Fruit fly (Drosophila melanogaster) whole organism, embryonic: ENCODE measurements around the gene Sgs5.

Experiments
- Asciz ChIP-seq: fragments of 200-800 bp; sonication (Bioruptor generic); optimal IDR thresholded peaks from 2 replicates; lab custom pipeline; 2017; ENCODE audit warnings: missing biosample characterization, mild to moderate bottlenecking, missing genetic modification characterization, missing genetic modification reagents
- CG11085 ChIP-seq: fragments of 200-800 bp; sonication (Bioruptor generic); IDR thresholded peaks from 2 replicates; pipeline ENCODE4 v1.3.6; 2022; ENCODE audit warnings: missing biosample characterization, missing genetic modification characterization
- CG11723 ChIP-seq: fragments of 200-800 bp; sonication (Bioruptor generic); optimal IDR thresholded peaks from 2 replicates; lab custom pipeline; 2017; ENCODE audit warnings: missing biosample characterization, mild to moderate bottlenecking, missing genetic modification characterization
- CG1233 ChIP-seq: fragments of 200-800 bp; sonication (Bioruptor generic); optimal IDR thresholded peaks from 4 replicates; lab custom pipeline; 2018; ENCODE audit warnings: missing biosample characterization, mild to moderate bottlenecking, missing genetic modification characterization
- CG12942 ChIP-seq: fragments of 200-800 bp; sonication (Bioruptor generic); optimal IDR thresholded peaks from 3 replicates; lab custom pipeline; 2016; ENCODE audit warnings: missing biosample characterization, missing genetic modification characterization
- CG13123 ChIP-seq: fragments of 200-800 bp; sonication (Bioruptor generic); optimal IDR thresholded peaks from 2 replicates; lab custom pipeline; 2016; ENCODE audit warnings: missing biosample characterization, missing genetic modification characterization
- CG16863 ChIP-seq: fragments of 200-800 bp; sonication (Bioruptor generic); optimal IDR thresholded peaks from 3 replicates; lab custom pipeline; 2016; ENCODE audit warnings: missing biosample characterization, missing genetic modification characterization
- CG17912 ChIP-seq: fragments of 200-800 bp; sonication (Bioruptor generic); optimal IDR thresholded peaks from 2 replicates; lab custom pipeline; 2018; ENCODE audit warnings: missing biosample characterization, mild to moderate bottlenecking, missing genetic modification characterization
- CG18476 ChIP-seq: fragments of 200-800 bp; sonication (Bioruptor generic); optimal IDR thresholded peaks from 2 replicates; lab custom pipeline; 2016; ENCODE audit warnings: missing biosample characterization, mild to moderate bottlenecking, missing genetic modification characterization
- CG3281 ChIP-seq: fragments of 200-800 bp; sonication (Bioruptor generic); optimal IDR thresholded peaks from 3 replicates; lab custom pipeline; 2017; ENCODE audit warnings: missing biosample characterization, mild to moderate bottlenecking, missing genetic modification characterization
- CG4282 ChIP-seq: fragments of 200-800 bp; sonication (Bioruptor generic); optimal IDR thresholded peaks from 2 replicates; lab custom pipeline; 2016; ENCODE audit warnings: missing biosample characterization, missing genetic modification characterization
- CG4404 ChIP-seq: fragments of 200-800 bp; sonication (Bioruptor generic); IDR thresholded peaks from 2 replicates; pipeline ENCODE4 v1.3.6; 2022; ENCODE audit warnings: missing biosample characterization, missing genetic modification characterization
- CG5180 ChIP-seq: fragments of 200-800 bp; sonication (Bioruptor generic); optimal IDR thresholded peaks from 3 replicates; lab custom pipeline; 2017; ENCODE audit warnings: missing biosample characterization, missing genetic modification characterization, mild to moderate bottlenecking, moderate library complexity, missing genetic modification reagents
- CG6254 ChIP-seq: fragments of 200-800 bp; sonication (Bioruptor generic); optimal IDR thresholded peaks from 3 replicates; lab custom pipeline; 2017; ENCODE audit warnings: mild to moderate bottlenecking, missing biosample characterization, missing genetic modification reagents, missing genetic modification characterization
- CG6683 ChIP-seq: fragments of 200-800 bp; sonication (Bioruptor generic); optimal IDR thresholded peaks from 2 replicates; lab custom pipeline; 2017; ENCODE audit warnings: missing biosample characterization, mild to moderate bottlenecking, missing genetic modification characterization, missing genetic modification reagents
- CG6689 ChIP-seq: fragments of 200-800 bp; sonication (Bioruptor generic); IDR thresholded peaks from 2 replicates; pipeline ENCODE4 v1.3.6; 2022; ENCODE audit warnings: missing biosample characterization, missing genetic modification characterization
- CG6765 ChIP-seq: fragments of 200-800 bp; sonication (Bioruptor generic); optimal IDR thresholded peaks from 3 replicates; lab custom pipeline; 2017; ENCODE audit warnings: missing biosample characterization, mild to moderate bottlenecking, missing genetic modification characterization
- CG7786 ChIP-seq: fragments of 200-800 bp; sonication (Bioruptor generic); optimal IDR thresholded peaks from 2 replicates; lab custom pipeline; 2016; ENCODE audit warnings: missing biosample characterization, missing genetic modification characterization
- CG7928 ChIP-seq: fragments of 200-800 bp; sonication (Bioruptor generic); optimal IDR thresholded peaks from 2 replicates; lab custom pipeline; 2017; ENCODE audit warnings: missing biosample characterization, mild to moderate bottlenecking, missing genetic modification characterization
- CG8359 ChIP-seq: fragments of 200-800 bp; sonication (Bioruptor generic); optimal IDR thresholded peaks from 2 replicates; lab custom pipeline; 2017; ENCODE audit warnings: missing biosample characterization, mild to moderate bottlenecking, missing genetic modification characterization, borderline replicate concordance
- CG9215 ChIP-seq: fragments of 200-800 bp; sonication (Bioruptor generic); IDR thresholded peaks from 2 replicates; pipeline ENCODE4 v1.3.6; 2022; ENCODE audit warnings: missing biosample characterization, missing genetic modification characterization
- CG9437 ChIP-seq: fragments of 200-800 bp; sonication (Bioruptor generic); optimal IDR thresholded peaks from 2 replicates; lab custom pipeline; 2018; ENCODE audit warnings: missing biosample characterization, mild to moderate bottlenecking, missing genetic modification characterization
- D19A ChIP-seq: fragments of 200-800 bp; optimal IDR thresholded peaks from 3 replicates; lab custom pipeline; 2019; ENCODE audit warnings: missing biosample characterization, mild to moderate bottlenecking, missing genetic modification characterization, moderate library complexity
- Dbx ChIP-seq: fragments of 200-800 bp; sonication (Bioruptor generic); IDR thresholded peaks from 3 replicates; pipeline ENCODE4 v1.3.6; 2022; ENCODE audit warnings: missing biosample characterization, missing genetic modification characterization
- E2f1 ChIP-seq: fragments of 200-800 bp; sonication (Bioruptor generic); IDR thresholded peaks from 2 replicates; pipeline ENCODE4 v1.3.6; 2022; ENCODE audit warnings: missing biosample characterization, missing genetic modification characterization
- MBD-R2 ChIP-seq: fragments of 200-800 bp; sonication (Bioruptor generic); IDR thresholded peaks from 2 replicates; pipeline ENCODE4 v1.3.6; 2022; ENCODE audit warnings: missing biosample characterization, missing genetic modification characterization
- Nf-YA ChIP-seq: fragments of 200-800 bp; sonication (Bioruptor generic); IDR thresholded peaks from 2 replicates; pipeline ENCODE4 v1.3.6; 2022; ENCODE audit warnings: missing biosample characterization, missing genetic modification characterization
- Rfx ChIP-seq: fragments of 200-800 bp; sonication (Bioruptor generic); IDR thresholded peaks from 2 replicates; pipeline ENCODE4 v1.3.6; 2022; ENCODE audit warnings: missing biosample characterization, missing genetic modification characterization
- Sin3A ChIP-seq: fragments of >200 bp; optimal IDR thresholded peaks from 2 replicates; lab custom pipeline; 2018
- Xbp1 ChIP-seq: fragments of 200-800 bp; sonication (Bioruptor generic); optimal IDR thresholded peaks from 3 replicates; lab custom pipeline; 2016; ENCODE audit warnings: missing biosample characterization, mild to moderate bottlenecking, missing genetic modification characterization
- bab2 ChIP-seq: fragments of 200-800 bp; sonication (Bioruptor generic); optimal IDR thresholded peaks from 2 replicates; lab custom pipeline; 2016; ENCODE audit warnings: missing biosample characterization, missing genetic modification characterization
- ci ChIP-seq: fragments of 200-800 bp; sonication (Bioruptor generic); IDR thresholded peaks from 3 replicates; pipeline ENCODE4 v1.3.6; 2022; ENCODE audit warnings: missing biosample characterization, missing genetic modification characterization
- dati ChIP-seq: fragments of 200-800 bp; sonication (Bioruptor generic); IDR thresholded peaks from 2 replicates; pipeline ENCODE4 v1.3.6; 2022; ENCODE audit warnings: missing biosample characterization, missing genetic modification characterization
- dmrt99B ChIP-seq: fragments of 200-800 bp; sonication (Bioruptor generic); optimal IDR thresholded peaks from 2 replicates; lab custom pipeline; 2018; ENCODE audit warnings: missing biosample characterization, mild to moderate bottlenecking, missing genetic modification characterization, moderate library complexity
- eve ChIP-seq, 2 experiments: fragments of >200 bp; optimal IDR thresholded peaks; 2 replicates each; lab custom pipeline; 2017; ENCODE audit warnings: missing biosample characterization in 2 of 2, missing genetic modification characterization in 2 of 2
- fd102C ChIP-seq: fragments of 200-800 bp; sonication (Bioruptor generic); optimal IDR thresholded peaks from 2 replicates; lab custom pipeline; 2018; ENCODE audit warnings: missing biosample characterization, mild to moderate bottlenecking, missing genetic modification characterization, moderate library complexity
- fd96Cb ChIP-seq: fragments of 200-800 bp; sonication (Bioruptor generic); optimal IDR thresholded peaks from 2 replicates; lab custom pipeline; 2018; ENCODE audit warnings: missing biosample characterization, mild to moderate bottlenecking, missing genetic modification characterization, moderate library complexity
- gce ChIP-seq: fragments of 200-800 bp; sonication (Bioruptor generic); IDR thresholded peaks from 3 replicates; pipeline ENCODE4 v1.3.6; 2022; ENCODE audit warnings: missing biosample characterization, missing genetic modification characterization
- inv ChIP-seq: fragments of 200-800 bp; sonication (Bioruptor generic); IDR thresholded peaks from 2 replicates; pipeline ENCODE4 v1.3.6; 2022; ENCODE audit warnings: missing biosample characterization, missing genetic modification characterization; ENCODE audit not compliant: partially characterized antibody
- klu ChIP-seq: fragments of 200-800 bp; sonication (Bioruptor generic); IDR thresholded peaks from 2 replicates; pipeline ENCODE4 v1.3.6; 2022; ENCODE audit warnings: missing biosample characterization, missing genetic modification characterization
- lov ChIP-seq, 2 experiments: fragments of 200-800 bp in 1 of 2; fragments of >200 bp in 1 of 2; sonication (Bioruptor generic) in 1 of 2; IDR thresholded peaks in 1 of 2; optimal IDR thresholded peaks in 1 of 2; 2 replicates in 1 of 2; 3 replicates in 1 of 2; pipeline versions ENCODE4 v1.3.6 to Lab custom; 2017 to 2022; ENCODE audit warnings: missing biosample characterization in 1 of 2, missing genetic modification characterization in 1 of 2
- psq ChIP-seq: fragments of 200-800 bp; sonication (Bioruptor generic); optimal IDR thresholded peaks from 2 replicates; lab custom pipeline; 2017; ENCODE audit warnings: missing biosample characterization, missing genetic modification characterization
- schlank ChIP-seq: fragments of 200-800 bp; sonication (Bioruptor generic); optimal IDR thresholded peaks from 2 replicates; lab custom pipeline; 2018; ENCODE audit warnings: missing biosample characterization, mild to moderate bottlenecking, missing genetic modification characterization
- slp2 ChIP-seq: fragments of 200-800 bp; sonication (Bioruptor generic); optimal IDR thresholded peaks from 2 replicates; lab custom pipeline; 2016; ENCODE audit warnings: missing biosample characterization, missing genetic modification characterization
- stwl ChIP-seq: fragments of 200-800 bp; sonication (Bioruptor generic); optimal IDR thresholded peaks from 3 replicates; lab custom pipeline; 2018; ENCODE audit warnings: missing biosample characterization, mild to moderate bottlenecking, missing genetic modification characterization, moderate library complexity
- trem ChIP-seq: fragments of 200-800 bp; optimal IDR thresholded peaks from 3 replicates; lab custom pipeline; 2019; ENCODE audit warnings: missing biosample characterization, mild to moderate bottlenecking, missing genetic modification characterization, moderate library complexity
- trh ChIP-seq: fragments of 200-800 bp; sonication (Bioruptor generic); optimal IDR thresholded peaks from 2 replicates; lab custom pipeline; 2016; ENCODE audit warnings: missing biosample characterization, missing genetic modification characterization
- unc-4 ChIP-seq: fragments of 200-800 bp; sonication (Bioruptor generic); IDR thresholded peaks from 2 replicates; pipeline ENCODE4 v1.3.6; 2022; ENCODE audit warnings: missing biosample characterization, missing genetic modification characterization; ENCODE audit not compliant: partially characterized antibody
- zen2 ChIP-seq: fragments of 200-800 bp; sonication (Bioruptor generic); IDR thresholded peaks from 3 replicates; pipeline ENCODE4 v1.3.6; 2022; ENCODE audit warnings: missing biosample characterization, missing genetic modification characterization; ENCODE audit not compliant: partially characterized antibody

Gene Sgs5

DNA sequence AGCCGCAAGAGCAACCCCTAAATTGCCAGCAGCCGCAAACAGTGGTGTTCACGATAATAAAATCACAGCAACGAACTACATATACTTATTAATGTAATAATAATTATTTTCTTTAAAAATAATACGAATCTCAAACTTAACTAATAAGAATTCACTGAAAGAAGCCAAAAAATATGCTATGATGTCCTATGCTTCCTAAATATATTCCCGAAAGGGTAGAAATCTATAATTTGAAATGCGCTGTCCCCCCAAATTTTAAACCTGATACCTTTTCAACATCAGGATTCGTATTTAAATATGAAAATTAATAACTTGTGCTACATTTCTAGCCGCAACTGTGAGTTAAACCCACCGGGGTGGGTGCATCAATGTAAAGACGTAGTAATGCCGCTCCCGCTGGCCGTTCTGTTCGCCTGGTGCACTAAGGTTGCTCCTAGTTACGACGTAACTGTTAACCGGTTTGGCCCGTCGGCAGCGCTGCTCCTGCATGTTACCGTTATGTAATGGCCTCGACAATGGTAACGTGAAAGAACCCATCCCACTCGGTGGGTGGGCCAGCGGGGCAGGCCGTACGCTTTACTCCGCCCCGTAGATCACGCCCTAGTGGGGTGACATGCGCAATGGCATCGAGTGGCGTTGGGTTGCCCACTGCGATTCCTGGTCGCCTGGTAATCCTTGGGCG lies 9.2 kb downstream of the Sgs5 start (continued):
- TF ChIP-seq CG16863 (peak; percentile 35), dmrt99B (tag; lab: Kevin White, UChicago) (peak; percentile 87), Sin3A (no peak), zen2 (GFP tag; lab: Robert Waterston, UW) (no peak), lov (optimal IDR thresholded peaks at IDR 0.05; lab: Kevin White, UChicago) (no peak), lov (GFP tag; IDR thresholded peaks at IDR 0.05; lab: Robert Waterston, UW) (no peak), MBD-R2 (no peak), CG18476 (GFP tag; lab: Kevin White, UChicago) (peak; percentile 47), Nf-YA (no peak), CG5180 (GFP tag; lab: Kevin White, UChicago) (peak; percentile 65), dati (no peak), fd96Cb (peak; percentile 88), E2f1 (GFP tag; lab: Robert Waterston, UW) (peak; percentile 42; the same call in 1 of the 2 replicates), slp2 (no peak), fd102C (GFP tag; lab: Kevin White, UChicago) (peak; percentile 86), stwl (tag; lab: Kevin White, UChicago) (peak; percentile 11), unc-4 (GFP tag; lab: Robert Waterston, UW) (no peak), Rfx (GFP tag; lab: Robert Waterston, UW) (peak; percentile 54), schlank (tag; lab: Kevin White, UChicago) (peak; percentile 47), CG7928 (GFP tag; lab: Kevin White, UChicago) (peak; percentile 7), gce (GFP tag; lab: Robert Waterston, UW) (no peak), inv (no peak), CG11723 (GFP tag; lab: Kevin White, UChicago) (peak; percentile 70), CG6689 (GFP tag; lab: Robert Waterston, UW) (peak; percentile 81), CG1233 (GFP tag; lab: Kevin White, UChicago) (peak; percentile 88), Dbx (GFP tag; lab: Robert Waterston, UW) (no peak), CG13123 (GFP tag; lab: Kevin White, UChicago) (peak; percentile 37), CG9437 (GFP tag; lab: Kevin White, UChicago) (peak; percentile 92), CG4404 (GFP tag; lab: Robert Waterston, UW) (peak; percentile 90), CG17912 (GFP tag; lab: Kevin White, UChicago) (no peak), bab2 (peak; percentile 20), trh (GFP tag; lab: Kevin White, UChicago) (peak; percentile 14), psq (GFP tag; lab: Kevin White, UChicago) (peak; percentile 18), Asciz (peak; percentile 80), CG12942 (GFP tag; lab: Kevin White, UChicago) (peak; percentile 19), CG9215 (GFP tag; lab: Robert Waterston, UW) (peak; percentile 47), eve (GFP tag; optimal IDR thresholded peaks at IDR 0.05; lab: Kevin White, UChicago) (no peak), CG6765 (GFP tag; lab: Kevin White, UChicago) (peak; percentile 79), CG11085 (GFP tag; lab: Robert Waterston, UW) (0 out of 2 replicates have a peak, but pooled peaks have one; percentile 19), CG6254 (GFP tag; lab: Kevin White, UChicago) (peak; percentile 81), Xbp1 (GFP tag; lab: Kevin White, UChicago) (peak; percentile 78), CG3281 (GFP tag; lab: Kevin White, UChicago) (peak; percentile 84), CG4282 (GFP tag; lab: Kevin White, UChicago) (no peak), CG8359 (peak; percentile 77), D19A (peak; percentile 89), CG7786 (GFP tag; lab: Kevin White, UChicago) (peak; percentile 2), trem (tag; lab: Kevin White, UChicago) (peak; percentile 82), ci (GFP tag; lab: Robert Waterston, UW) (peak; percentile 17; the same call in 1 of the 3 replicates), klu (peak; percentile 48; the same call in 1 of the 2 replicates), CG6683 (peak; percentile 76)
